Worm (Caenorhabditis elegans) whole organism, mixed stage, embryonic: ENCODE data around the gene rskd-1.

Experiments used
- M03D4.4 ChIP-seq: sonication (generic microtip); optimal IDR thresholded peaks from 2 replicates; lab custom pipeline; 2017; ENCODE audit warnings: mild to moderate bottlenecking, missing genetic modification characterization, missing compliant biosample characterization
- bed-3 ChIP-seq: fragments of 200-800 bp; sonication (Bioruptor generic); optimal IDR thresholded peaks from 3 replicates; lab custom pipeline; 2018; ENCODE audit warnings: mild to moderate bottlenecking, missing genetic modification characterization, moderate library complexity, missing compliant biosample characterization
- blmp-1 ChIP-seq: fragments of 150-350 bp; optimal IDR thresholded peaks from 2 replicates; lab custom pipeline; 2014; ENCODE audit warnings: missing biosample characterization, missing genetic modification characterization
- ceh-39 ChIP-seq: fragments of 150-350 bp; optimal IDR thresholded peaks from 2 replicates; lab custom pipeline; 2014; ENCODE audit warnings: missing biosample characterization, missing genetic modification characterization
- ceh-43 ChIP-seq: fragments of 200-800 bp; sonication (Bioruptor generic); optimal IDR thresholded peaks from 2 replicates; lab custom pipeline; 2018; ENCODE audit warnings: mild to moderate bottlenecking, missing genetic modification characterization, moderate library complexity, missing compliant biosample characterization
- ceh-83 ChIP-seq: fragments of 200-800 bp; sonication (Bioruptor generic); optimal IDR thresholded peaks from 2 replicates; lab custom pipeline; 2018; ENCODE audit warnings: mild to moderate bottlenecking, missing genetic modification characterization, missing compliant biosample characterization
- ces-1 ChIP-seq: fragments of 150-350 bp; optimal IDR thresholded peaks from 2 replicates; lab custom pipeline; 2014; ENCODE audit warnings: missing biosample characterization, missing genetic modification reagents, missing genetic modification characterization
- cnd-1 ChIP-seq: fragments of 200-800 bp; sonication (Bioruptor generic); optimal IDR thresholded peaks from 2 replicates; lab custom pipeline; 2018; ENCODE audit warnings: mild to moderate bottlenecking, missing genetic modification characterization, missing compliant biosample characterization
- drap-1 ChIP-seq: fragments of 200-800 bp; sonication (Bioruptor generic); optimal IDR thresholded peaks from 3 replicates; lab custom pipeline; 2018; ENCODE audit warnings: mild to moderate bottlenecking, missing genetic modification characterization, missing compliant biosample characterization
- elt-1 ChIP-seq: sonication (generic microtip); optimal IDR thresholded peaks from 2 replicates; lab custom pipeline; 2017; ENCODE audit warnings: missing genetic modification characterization, mild to moderate bottlenecking, missing compliant biosample characterization, antibody characterized with exemption, moderate library complexity, borderline replicate concordance; ENCODE audit not compliant: insufficient read depth
- elt-3 ChIP-seq: fragments of 150-350 bp; optimal IDR thresholded peaks from 2 replicates; lab custom pipeline; 2014; ENCODE audit warnings: missing biosample characterization, missing genetic modification characterization
- flh-1 ChIP-seq: fragments of 200-800 bp; sonication (Bioruptor generic); optimal IDR thresholded peaks from 2 replicates; lab custom pipeline; 2018; ENCODE audit warnings: mild to moderate bottlenecking, missing genetic modification characterization, moderate library complexity, missing compliant biosample characterization
- ham-2 ChIP-seq: fragments of 200-800 bp; sonication (Bioruptor generic); optimal IDR thresholded peaks from 2 replicates; lab custom pipeline; 2018; ENCODE audit warnings: mild to moderate bottlenecking, missing genetic modification characterization, missing compliant biosample characterization
- hlh-1 ChIP-seq: fragments of 150-350 bp; optimal IDR thresholded peaks from 2 replicates; lab custom pipeline; 2014; ENCODE audit warnings: missing biosample characterization, missing genetic modification reagents, missing genetic modification characterization
- lin-13 ChIP-seq: fragments of 150-350 bp; optimal IDR thresholded peaks from 2 replicates; lab custom pipeline; 2014; ENCODE audit warnings: missing biosample characterization, missing genetic modification characterization
- lin-32 ChIP-seq: fragments of 200-800 bp; sonication (Bioruptor generic); optimal IDR thresholded peaks from 2 replicates; lab custom pipeline; 2018; ENCODE audit warnings: mild to moderate bottlenecking, missing genetic modification characterization, missing compliant biosample characterization
- lsy-2 ChIP-seq: fragments of 150-350 bp; optimal IDR thresholded peaks from 2 replicates; lab custom pipeline; 2014; ENCODE audit warnings: missing biosample characterization, missing genetic modification characterization
- mab-5 ChIP-seq: fragments of 150-350 bp; optimal IDR thresholded peaks from 2 replicates; lab custom pipeline; 2014; ENCODE audit warnings: missing biosample characterization, missing genetic modification characterization
- mep-1 ChIP-seq: fragments of 150-350 bp; optimal IDR thresholded peaks from 2 replicates; lab custom pipeline; 2017; ENCODE audit warnings: missing biosample characterization, missing genetic modification reagents, missing genetic modification characterization, inconsistent platforms
- mls-2 ChIP-seq: sonication (generic microtip); optimal IDR thresholded peaks from 2 replicates; lab custom pipeline; 2016; ENCODE audit warnings: mild to moderate bottlenecking, missing genetic modification characterization, moderate library complexity, missing compliant biosample characterization
- nhr-12 ChIP-seq: fragments of 150-350 bp; optimal IDR thresholded peaks from 2 replicates; lab custom pipeline; 2014; ENCODE audit warnings: missing biosample characterization, missing genetic modification characterization
- nhr-2 ChIP-seq: fragments of 150-350 bp; optimal IDR thresholded peaks from 2 replicates; lab custom pipeline; 2014; ENCODE audit warnings: missing biosample characterization, missing genetic modification characterization
- nhr-237 ChIP-seq: fragments of 150-350 bp; optimal IDR thresholded peaks from 2 replicates; lab custom pipeline; 2014; ENCODE audit warnings: missing biosample characterization, missing genetic modification characterization
- nhr-28 ChIP-seq: fragments of 150-350 bp; optimal IDR thresholded peaks from 2 replicates; lab custom pipeline; 2014; ENCODE audit warnings: missing biosample characterization, missing genetic modification characterization
- nhr-76 ChIP-seq: sonication (generic microtip); optimal IDR thresholded peaks from 2 replicates; lab custom pipeline; 2017; ENCODE audit warnings: missing biosample characterization, missing genetic modification characterization
- pha-4 ChIP-seq: fragments of 150-350 bp; optimal IDR thresholded peaks from 2 replicates; lab custom pipeline; 2018; ENCODE audit warnings: missing biosample characterization, missing genetic modification reagents, missing genetic modification characterization
- sem-2 ChIP-seq: fragments of 200-800 bp; sonication (Bioruptor generic); optimal IDR thresholded peaks from 2 replicates; lab custom pipeline; 2018; ENCODE audit warnings: mild to moderate bottlenecking, missing genetic modification characterization, missing compliant biosample characterization
- snpc-4 ChIP-seq: fragments of 150-350 bp; optimal IDR thresholded peaks from 2 replicates; lab custom pipeline; 2014; ENCODE audit warnings: missing biosample characterization, missing genetic modification characterization
- sptf-1 ChIP-seq: sonication (generic microtip); optimal IDR thresholded peaks from 2 replicates; lab custom pipeline; 2017; ENCODE audit warnings: mild to moderate bottlenecking, missing genetic modification characterization, moderate library complexity, missing compliant biosample characterization
- tbx-8 ChIP-seq: fragments of 200-800 bp; sonication (Bioruptor generic); optimal IDR thresholded peaks from 2 replicates; lab custom pipeline; 2018; ENCODE audit warnings: mild to moderate bottlenecking, missing genetic modification characterization, moderate library complexity, missing compliant biosample characterization
- unc-120 ChIP-seq: sonication (generic microtip); optimal IDR thresholded peaks from 2 replicates; lab custom pipeline; 2017; ENCODE audit warnings: missing genetic modification characterization, missing compliant biosample characterization; ENCODE audit not compliant: poor library complexity, severe bottlenecking
- unc-39 ChIP-seq: fragments of 150-350 bp; optimal IDR thresholded peaks from 2 replicates; lab custom pipeline; 2014; ENCODE audit warnings: missing biosample characterization, missing genetic modification characterization
- unc-62 ChIP-seq: fragments of 150-350 bp; optimal IDR thresholded peaks from 2 replicates; lab custom pipeline; 2014; ENCODE audit warnings: missing biosample characterization, missing genetic modification reagents, missing genetic modification characterization
- zip-8 ChIP-seq: fragments of 150-350 bp; optimal IDR thresholded peaks from 2 replicates; lab custom pipeline; 2014; ENCODE audit warnings: missing biosample characterization, missing genetic modification characterization
- ztf-11 ChIP-seq: fragments of 150-350 bp; optimal IDR thresholded peaks from 2 replicates; lab custom pipeline; 2014; ENCODE audit warnings: missing biosample characterization, missing genetic modification characterization

rskd-1 gene

DNA sequence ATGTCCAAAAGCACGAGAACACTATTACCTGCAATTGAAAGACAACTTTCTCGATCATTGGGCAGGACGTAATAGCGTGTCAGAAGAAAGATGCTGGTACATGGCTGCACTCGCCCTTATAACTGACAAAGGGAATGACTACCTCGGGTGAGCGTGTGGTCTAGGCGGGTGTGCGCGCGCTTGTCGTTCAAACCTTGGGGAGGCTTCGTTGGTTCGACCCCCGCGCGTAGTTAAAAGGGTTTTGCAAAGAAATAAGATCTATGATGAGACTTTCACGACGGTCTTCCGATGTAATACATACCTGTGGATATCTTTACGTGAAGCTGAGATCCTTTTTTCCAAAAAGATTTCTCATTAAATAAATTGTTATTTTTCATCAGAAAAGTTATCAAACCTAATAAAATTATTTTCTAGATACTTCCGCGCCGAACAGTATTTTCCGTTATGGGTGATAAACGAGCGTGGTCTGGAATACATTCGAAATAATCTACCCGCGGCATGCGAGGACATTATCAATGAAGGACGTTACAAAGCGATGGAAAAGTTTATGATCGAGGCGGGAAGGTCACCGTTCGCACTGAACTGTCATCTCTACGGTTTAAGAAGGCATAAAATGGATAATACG, 15.2 kb upstream of the rskd-1 start (continued):
- TF ChIP-seq nhr-237 (tag; lab: Kevin White, UChicago) (peak; percentile 60), lsy-2 (tag; lab: Kevin White, UChicago) (peak; percentile 79), ceh-39 (tag; lab: Kevin White, UChicago) (peak; percentile 84), elt-1 (tag; lab: Kevin White, UChicago) (peak; percentile 82)

ce11 chrV:12301985-12302591, 13.7 kb upstream of the rskd-1 start, which contains the start of the genes frm-7 and F55C5.17:
Gene frm-7 (plus strand): TSS chrV:12302484.
Gene F55C5.17 (plus strand): TSS chrV:12302541.
- TF ChIP-seq unc-120 (tag; lab: Kevin White, UChicago) = no peak
- TF ChIP-seq unc-62 (GFP tag; lab: Kevin White, UChicago) = no peak
- no peak for TF ChIP-seq M03D4.4
- TF ChIP-seq unc-39 (tag; lab: Kevin White, UChicago) = no peak
- no peak for TF ChIP-seq ceh-39 (tag; lab: Kevin White, UChicago)
- TF ChIP-seq nhr-12 (tag; lab: Kevin White, UChicago) = no peak
- no peak for TF ChIP-seq mab-5 (tag; lab: Kevin White, UChicago)
- no peak for TF ChIP-seq hlh-1
- TF ChIP-seq pha-4 (tag; lab: Kevin White, UChicago) = no peak
- TF ChIP-seq snpc-4 = no peak
- TF ChIP-seq mls-2 = no peak

DNA sequence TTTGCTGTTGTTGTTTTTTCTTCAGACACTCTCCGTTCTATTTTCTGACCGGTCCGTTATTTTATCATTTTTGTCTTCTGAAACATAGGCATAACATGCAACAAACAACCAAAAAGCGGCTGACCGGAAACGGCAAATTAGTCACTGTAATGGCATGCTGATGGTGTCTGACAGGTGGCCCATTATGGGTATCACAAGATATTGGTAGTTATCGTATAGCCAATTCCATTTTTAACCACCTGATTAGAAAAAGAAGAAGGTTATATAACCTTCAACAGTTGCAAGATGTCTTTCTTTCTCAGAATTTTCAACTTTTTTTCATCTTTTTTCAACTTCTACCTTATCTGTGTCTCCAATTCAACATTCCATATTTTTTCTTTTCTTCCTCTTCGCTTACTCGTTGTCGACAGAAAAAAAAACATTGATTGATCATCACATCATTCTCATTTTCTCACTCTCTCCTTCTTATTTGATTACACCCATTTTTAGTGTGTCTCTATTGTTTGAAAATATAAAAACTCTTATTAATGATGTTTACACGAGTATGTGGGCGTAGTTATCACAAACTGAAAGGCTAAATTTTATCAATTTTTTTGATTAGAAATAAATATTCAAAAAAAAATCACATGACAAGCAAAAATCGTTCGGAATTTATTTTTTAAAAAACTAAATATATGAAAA, 12.5 kb upstream of the rskd-1 start:
- TF ChIP-seq ceh-83 (GFP tag; lab: Kevin White, UChicago) = no peak
- no peak for TF ChIP-seq ham-2
- TF ChIP-seq ceh-43 (GFP tag; lab: Kevin White, UChicago) = no peak
- no peak for TF ChIP-seq sem-2 (GFP tag; lab: Kevin White, UChicago)
- TF ChIP-seq nhr-76 = no peak
- TF ChIP-seq ces-1 (GFP tag; lab: Kevin White, UChicago) = no peak

ce11 chrV:12300166-12300565, 11.8 kb upstream of the rskd-1 start:
- TF ChIP-seq unc-62 (GFP tag; lab: Kevin White, UChicago) = no peak
- TF ChIP-seq nhr-28 = no peak
- TF ChIP-seq unc-39 (tag; lab: Kevin White, UChicago) = no peak
- TF ChIP-seq lin-13 (tag; lab: Kevin White, UChicago) = no peak
- TF ChIP-seq pha-4 (tag; lab: Kevin White, UChicago) = peak; percentile 72
- TF ChIP-seq hlh-1 = no peak
- TF ChIP-seq elt-3 = peak; percentile 50
- no peak for TF ChIP-seq sem-2 (GFP tag; lab: Kevin White, UChicago)
- TF ChIP-seq ces-1 (GFP tag; lab: Kevin White, UChicago) = no peak
- peak; percentile 26 for TF ChIP-seq ceh-39 (tag; lab: Kevin White, UChicago)
- TF ChIP-seq snpc-4 = no peak
- no peak for TF ChIP-seq unc-120 (tag; lab: Kevin White, UChicago)
- peak; percentile 9 for TF ChIP-seq blmp-1
- peak; percentile 16 for TF ChIP-seq elt-1 (tag; lab: Kevin White, UChicago)
- no peak for TF ChIP-seq flh-1 (GFP tag; lab: Kevin White, UChicago)
- TF ChIP-seq M03D4.4 = no peak
- no peak for TF ChIP-seq tbx-8
- TF ChIP-seq nhr-2 = no peak
- no peak for TF ChIP-seq lin-32 (GFP tag; lab: Kevin White, UChicago)
- TF ChIP-seq mep-1 (tag; lab: Kevin White, UChicago) = no peak
- no peak for TF ChIP-seq ceh-43 (GFP tag; lab: Kevin White, UChicago)
- TF ChIP-seq bed-3 (GFP tag; lab: Kevin White, UChicago) = no peak
- TF ChIP-seq mls-2 = no peak
- TF ChIP-seq zip-8 (tag; lab: Kevin White, UChicago) = no peak
- TF ChIP-seq sptf-1 (tag; lab: Kevin White, UChicago) = no peak
- TF ChIP-seq lsy-2 (tag; lab: Kevin White, UChicago) = peak; percentile 16
- TF ChIP-seq mab-5 (tag; lab: Kevin White, UChicago) = no peak
- TF ChIP-seq nhr-237 (tag; lab: Kevin White, UChicago) = peak; percentile 25
- TF ChIP-seq nhr-12 (tag; lab: Kevin White, UChicago) = no peak
- no peak for TF ChIP-seq cnd-1 (tag; lab: Kevin White, UChicago)
- TF ChIP-seq ceh-83 (GFP tag; lab: Kevin White, UChicago) = no peak
- TF ChIP-seq drap-1 (GFP tag; lab: Kevin White, UChicago) = no peak
- TF ChIP-seq ztf-11 (tag; lab: Kevin White, UChicago) = no peak
- TF ChIP-seq ham-2 = no peak
- no peak for TF ChIP-seq nhr-76
- TF ChIP-seq, all 35 proteins: peak for 7
